Worm (Caenorhabditis elegans) whole organism, young adult: Measurements from ENCODE around the gene srlf-14.

ENCODE experiments used
- D2030.7 ChIP-seq: fragments of 200-800 bp; sonication (Bioruptor generic); IDR thresholded peaks from 2 replicates; pipeline ENCODE4 v1.3.6; 2022; ENCODE audit warnings: missing genetic modification reagents, missing genetic modification characterization, missing compliant biosample characterization
- F10E7.11 ChIP-seq: sonication (generic microtip); optimal IDR thresholded peaks from 2 replicates; lab custom pipeline; 2017; ENCODE audit warnings: mild to moderate bottlenecking, missing genetic modification characterization, moderate library complexity, missing compliant biosample characterization
- F22D6.2 ChIP-seq: sonication (generic microtip); optimal IDR thresholded peaks from 2 replicates; lab custom pipeline; 2016; ENCODE audit warnings: mild to moderate bottlenecking, missing genetic modification characterization, missing compliant biosample characterization
- F23B12.7 ChIP-seq: sonication (generic microtip); optimal IDR thresholded peaks from 2 replicates; lab custom pipeline; 2017; ENCODE audit warnings: missing genetic modification characterization, mild to moderate bottlenecking, missing compliant biosample characterization, antibody characterized with exemption, moderate library complexity; ENCODE audit not compliant: insufficient read depth
- K12H6.12 ChIP-seq: fragments of 200-800 bp; sonication (Bioruptor generic); optimal IDR thresholded peaks from 2 replicates; lab custom pipeline; 2018; ENCODE audit warnings: mild to moderate bottlenecking, missing genetic modification characterization, missing compliant biosample characterization
- Y53F4B.3 ChIP-seq: fragments of 200-800 bp; sonication (Bioruptor generic); IDR thresholded peaks from 2 replicates; pipeline ENCODE4 v1.3.6; 2022; ENCODE audit warnings: missing genetic modification reagents, missing genetic modification characterization, missing compliant biosample characterization
- Y53G8AR.9 ChIP-seq: fragments of 200-800 bp; sonication (Bioruptor generic); conservative IDR thresholded peaks from 2 replicates; pipeline ENCODE4 v1.3.6; 2022; ENCODE audit warnings: missing genetic modification reagents, missing genetic modification characterization, missing compliant biosample characterization
- Y95B8A.8 ChIP-seq: fragments of 200-800 bp; sonication (Bioruptor generic); IDR thresholded peaks from 2 replicates; pipeline ENCODE4 v1.3.6; 2022; ENCODE audit warnings: missing genetic modification reagents, missing genetic modification characterization, missing compliant biosample characterization
- aptf-2 ChIP-seq: fragments of 200-800 bp; sonication (Bioruptor generic); conservative IDR thresholded peaks from 2 replicates; pipeline ENCODE4 v1.3.6; 2022; ENCODE audit warnings: missing genetic modification reagents, missing genetic modification characterization, missing compliant biosample characterization
- attf-5 ChIP-seq: fragments of 200-800 bp; sonication (Bioruptor generic); optimal IDR thresholded peaks from 2 replicates; lab custom pipeline; 2018; ENCODE audit warnings: mild to moderate bottlenecking, missing genetic modification characterization, missing compliant biosample characterization
- ccch-3 ChIP-seq: fragments of 200-800 bp; sonication (Bioruptor generic); optimal IDR thresholded peaks from 2 replicates; lab custom pipeline; 2018; ENCODE audit warnings: mild to moderate bottlenecking, missing genetic modification characterization, missing compliant biosample characterization
- ceh-40 ChIP-seq: fragments of 200-800 bp; sonication (Bioruptor generic); IDR thresholded peaks from 2 replicates; pipeline ENCODE4 v1.3.6; 2022; ENCODE audit warnings: missing genetic modification characterization, missing compliant biosample characterization
- ceh-79 ChIP-seq: sonication (generic microtip); optimal IDR thresholded peaks from 2 replicates; lab custom pipeline; 2017; ENCODE audit warnings: mild to moderate bottlenecking, missing genetic modification characterization, missing compliant biosample characterization
- ceh-91 ChIP-seq: fragments of 200-800 bp; sonication (Bioruptor generic); IDR thresholded peaks from 2 replicates; pipeline ENCODE4 v1.3.6; 2022; ENCODE audit warnings: missing genetic modification reagents, missing genetic modification characterization, missing compliant biosample characterization
- chd-7 ChIP-seq: sonication (generic microtip); optimal IDR thresholded peaks from 2 replicates; lab custom pipeline; 2016; ENCODE audit warnings: mild to moderate bottlenecking, missing genetic modification characterization, moderate library complexity, missing compliant biosample characterization
- dpl-1 ChIP-seq: fragments of 150-350 bp; optimal IDR thresholded peaks from 2 replicates; lab custom pipeline; 2014; ENCODE audit warnings: missing biosample characterization, missing genetic modification reagents, missing genetic modification characterization
- egl-18 ChIP-seq: fragments of 200-800 bp; sonication (Bioruptor generic); IDR thresholded peaks from 2 replicates; pipeline ENCODE4 v1.3.6; 2022; ENCODE audit warnings: missing genetic modification reagents, missing genetic modification characterization, missing compliant biosample characterization
- ekl-4 ChIP-seq: fragments of 200-800 bp; sonication (Bioruptor generic); IDR thresholded peaks from 2 replicates; pipeline ENCODE4 v1.3.6; 2022; ENCODE audit warnings: missing genetic modification reagents, missing genetic modification characterization, missing compliant biosample characterization
- ets-4 ChIP-seq: fragments of 200-800 bp; sonication (Bioruptor generic); optimal IDR thresholded peaks from 2 replicates; lab custom pipeline; 2018; ENCODE audit warnings: mild to moderate bottlenecking, missing genetic modification characterization, missing compliant biosample characterization
- him-1 ChIP-seq: sonication (generic microtip); optimal IDR thresholded peaks from 2 replicates; lab custom pipeline; 2016; ENCODE audit warnings: missing genotype, missing genetic modification reagents, missing genetic modification characterization, missing compliant biosample characterization
- hlh-26 ChIP-seq: fragments of 200-800 bp; sonication (Bioruptor generic); conservative IDR thresholded peaks from 2 replicates; pipeline ENCODE4 v1.3.6; 2022; ENCODE audit warnings: missing genetic modification reagents, missing genetic modification characterization, missing compliant biosample characterization
- hmg-1.2 ChIP-seq: fragments of 200-800 bp; sonication (Bioruptor generic); IDR thresholded peaks from 2 replicates; pipeline ENCODE4 v1.3.6; 2022; ENCODE audit warnings: missing genetic modification reagents, missing genetic modification characterization, missing compliant biosample characterization
- hmg-20 ChIP-seq: fragments of 200-800 bp; sonication (Bioruptor generic); IDR thresholded peaks from 2 replicates; pipeline ENCODE4 v1.3.6; 2022; ENCODE audit warnings: missing genetic modification reagents, missing genetic modification characterization, missing compliant biosample characterization
- hrde-1 ChIP-seq: sonication (generic microtip); optimal IDR thresholded peaks from 2 replicates; lab custom pipeline; 2016; ENCODE audit warnings: missing genetic modification characterization, mild to moderate bottlenecking, missing compliant biosample characterization, moderate library complexity, missing genotype, missing genetic modification reagents, borderline replicate concordance
- let-607 ChIP-seq, 2 experiments: fragments of 200-800 bp in 1 of 2; sonication (Bioruptor generic) in 1 of 2; sonication (generic microtip) in 1 of 2; optimal IDR thresholded peaks; 2 replicates each; lab custom pipeline; 2016 to 2018; ENCODE audit warnings: mild to moderate bottlenecking in 2 of 2, missing compliant biosample characterization in 2 of 2, missing genetic modification characterization in 2 of 2, moderate library complexity in 2 of 2, missing genotype in 1 of 2
- lin-54 ChIP-seq: fragments of 200-800 bp; sonication (Bioruptor generic); optimal IDR thresholded peaks from 2 replicates; lab custom pipeline; 2018; ENCODE audit warnings: mild to moderate bottlenecking, missing genetic modification characterization, missing compliant biosample characterization
- lsy-27 ChIP-seq: sonication (generic microtip); optimal IDR thresholded peaks from 2 replicates; lab custom pipeline; 2017; ENCODE audit warnings: missing genetic modification characterization, mild to moderate bottlenecking, missing compliant biosample characterization, antibody characterized with exemption, missing genotype, borderline replicate concordance; ENCODE audit not compliant: insufficient read depth
- madf-10 ChIP-seq: sonication (generic microtip); optimal IDR thresholded peaks from 2 replicates; lab custom pipeline; 2016; ENCODE audit warnings: mild to moderate bottlenecking, missing genetic modification characterization, missing compliant biosample characterization
- madf-6 ChIP-seq: fragments of 200-800 bp; sonication (Bioruptor generic); IDR thresholded peaks from 2 replicates; pipeline ENCODE4 v1.3.6; 2022; ENCODE audit warnings: missing genetic modification reagents, missing genetic modification characterization, missing compliant biosample characterization
- madf-8 ChIP-seq: fragments of 200-800 bp; sonication (Bioruptor generic); conservative IDR thresholded peaks from 2 replicates; pipeline ENCODE4 v1.3.6; 2022; ENCODE audit warnings: missing genetic modification reagents, missing genetic modification characterization, missing compliant biosample characterization
- mcd-1 ChIP-seq: fragments of 200-800 bp; sonication (Bioruptor generic); IDR thresholded peaks from 2 replicates; pipeline ENCODE4 v1.3.6; 2022; ENCODE audit warnings: missing genetic modification reagents, missing genetic modification characterization, missing compliant biosample characterization
- mel-28 ChIP-seq: sonication (generic microtip); optimal IDR thresholded peaks from 2 replicates; lab custom pipeline; 2016; ENCODE audit warnings: borderline replicate concordance, mild to moderate bottlenecking, missing genetic modification characterization, missing compliant biosample characterization
- mes-4 ChIP-seq: sonication (generic microtip); optimal IDR thresholded peaks from 2 replicates; lab custom pipeline; 2016; ENCODE audit warnings: missing genotype, missing genetic modification characterization, missing compliant biosample characterization
- mxl-1 ChIP-seq: sonication (generic microtip); optimal IDR thresholded peaks from 2 replicates; lab custom pipeline; 2016; ENCODE audit warnings: missing genetic modification characterization, missing compliant biosample characterization
- pha-4 ChIP-seq: fragments of 150-350 bp; sonication (generic microtip); optimal IDR thresholded peaks from 2 replicates; lab custom pipeline; 2014; ENCODE audit warnings: missing biosample characterization, missing genetic modification reagents, missing genetic modification characterization
- rec-8 ChIP-seq, 2 experiments: sonication (generic microtip); optimal IDR thresholded peaks; 2 replicates each; lab custom pipeline; 2016; ENCODE audit warnings: mild to moderate bottlenecking in 2 of 2, missing genetic modification characterization in 2 of 2, missing genetic modification reagents in 2 of 2, missing genotype in 2 of 2, missing biosample characterization in 1 of 2, missing compliant biosample characterization in 1 of 2, moderate library complexity in 1 of 2
- sdz-38 ChIP-seq: sonication (generic microtip); optimal IDR thresholded peaks from 2 replicates; lab custom pipeline; 2016; ENCODE audit warnings: missing genotype, missing genetic modification characterization, missing compliant biosample characterization
- somi-1 ChIP-seq: fragments of 200-800 bp; sonication (Bioruptor generic); optimal IDR thresholded peaks from 2 replicates; lab custom pipeline; 2018; ENCODE audit warnings: mild to moderate bottlenecking, missing genetic modification characterization, missing compliant biosample characterization
- tbp1 ChIP-seq: fragments of 200-800 bp; sonication (Bioruptor generic); optimal IDR thresholded peaks from 2 replicates; lab custom pipeline; 2018; ENCODE audit warnings: mild to moderate bottlenecking, missing genetic modification characterization, missing compliant biosample characterization
- zfh-2 ChIP-seq: fragments of 200-800 bp; sonication (Bioruptor generic); conservative IDR thresholded peaks from 2 replicates; pipeline ENCODE4 v1.3.6; 2022; ENCODE audit warnings: missing genetic modification reagents, missing genetic modification characterization, missing compliant biosample characterization
- zim-3 ChIP-seq: sonication (generic microtip); optimal IDR thresholded peaks from 2 replicates; lab custom pipeline; 2017; ENCODE audit warnings: mild to moderate bottlenecking, missing genetic modification characterization, moderate library complexity, missing compliant biosample characterization
- ztf-22 ChIP-seq: fragments of 200-800 bp; sonication (Bioruptor generic); optimal IDR thresholded peaks from 2 replicates; lab custom pipeline; 2018; ENCODE audit warnings: mild to moderate bottlenecking, missing genetic modification characterization, moderate library complexity, missing compliant biosample characterization
- ztf-26 ChIP-seq: sonication (generic microtip); optimal IDR thresholded peaks from 2 replicates; lab custom pipeline; 2017; ENCODE audit warnings: missing genetic modification characterization, missing compliant biosample characterization
- ztf-28 ChIP-seq: fragments of 200-800 bp; sonication (Bioruptor generic); IDR thresholded peaks from 2 replicates; pipeline ENCODE4 v1.3.6; 2022; ENCODE audit warnings: missing genetic modification reagents, missing genetic modification characterization, missing compliant biosample characterization

Gene srlf-14

DNA sequence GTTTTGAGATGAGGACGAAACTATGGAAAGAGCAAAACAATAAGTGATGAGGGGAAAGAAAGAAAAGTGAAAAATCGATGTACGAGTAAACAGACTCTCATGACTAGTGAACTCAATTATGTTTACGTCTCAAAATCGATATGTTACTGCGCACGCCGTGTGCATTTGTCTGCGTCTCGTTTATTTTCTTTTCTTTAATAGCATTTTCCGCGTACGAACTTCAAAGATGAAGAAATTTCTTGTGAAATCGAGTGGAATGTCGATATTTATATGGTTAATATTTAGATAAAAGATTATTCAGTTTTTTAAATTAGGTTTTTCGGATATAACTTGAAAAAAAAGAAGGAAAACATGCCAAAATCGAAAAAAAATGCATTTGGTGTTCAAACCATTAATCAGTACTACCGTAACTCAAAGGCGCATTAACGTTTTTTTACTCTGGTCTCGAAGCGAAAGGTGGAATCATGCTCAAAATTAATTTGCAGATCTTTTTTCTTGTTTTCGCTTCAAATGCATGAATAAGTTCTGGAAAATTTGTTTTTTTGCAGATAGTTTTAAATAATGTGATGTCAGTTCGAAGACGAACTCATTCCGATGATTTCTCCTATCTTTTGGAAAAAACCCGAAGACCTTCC is 42.9 kb upstream of the srlf-14 start, which contains the start of gene fic-1 (continued):
- peak; percentile 86 for TF ChIP-seq madf-6
- TF ChIP-seq hmg-1.2: peak; percentile 50; the same call in 1 of the 2 replicates
- no peak for TF ChIP-seq Y95B8A.8 (GFP tag; lab: Robert Waterston, UW)

- 0 out of 2 replicates have a peak, but pooled peaks have one; percentile 9 for TF ChIP-seq madf-6
- TF ChIP-seq tbp1 (GFP tag; lab: Kevin White, UChicago): peak; percentile 60
- no peak for TF ChIP-seq madf-8 (GFP tag; lab: Robert Waterston, UW)
- no peak for TF ChIP-seq mes-4 (tag; lab: Kevin White, UChicago)
- TF ChIP-seq ceh-79 (tag; lab: Kevin White, UChicago): no peak
- TF ChIP-seq ceh-91: no peak
- TF ChIP-seq mxl-1: peak; percentile 23
- 0 out of 2 replicates have a peak, but pooled peaks have one; percentile 30 for TF ChIP-seq hmg-20 (GFP tag; lab: Robert Waterston, UW)
- peak; percentile 87 for TF ChIP-seq ztf-22
- no peak for TF ChIP-seq Y53F4B.3 (GFP tag; lab: Robert Waterston, UW)
- TF ChIP-seq egl-18: no peak
- peak; percentile 67 for TF ChIP-seq pha-4 (tag; lab: Kevin White, UChicago)
- TF ChIP-seq rec-8 (tag; optimal IDR thresholded peaks at IDR 0.05; lab: Kevin White, UChicago): no peak
- TF ChIP-seq zfh-2: peak; percentile 75
- no peak for TF ChIP-seq him-1 (tag; lab: Kevin White, UChicago)
- TF ChIP-seq ccch-3 (GFP tag; lab: Kevin White, UChicago): no peak
- no peak for TF ChIP-seq lsy-27 (tag; lab: Kevin White, UChicago)
- peak; percentile 86 for TF ChIP-seq attf-5 (GFP tag; lab: Kevin White, UChicago)
- no peak for TF ChIP-seq sdz-38 (tag; lab: Kevin White, UChicago)
- no peak for TF ChIP-seq D2030.7 (GFP tag; lab: Robert Waterston, UW)
- peak; percentile 81 for TF ChIP-seq lin-54 (GFP tag; lab: Kevin White, UChicago)
- no peak for TF ChIP-seq F10E7.11 (tag; lab: Kevin White, UChicago)
- no peak for TF ChIP-seq F23B12.7 (tag; lab: Kevin White, UChicago)
- TF ChIP-seq zim-3 (tag; lab: Kevin White, UChicago): no peak
- peak; percentile 84 for TF ChIP-seq ztf-26 (tag; lab: Kevin White, UChicago)
- no peak for TF ChIP-seq hlh-26
- peak; percentile 85 for TF ChIP-seq madf-10 (tag; lab: Kevin White, UChicago)
- TF ChIP-seq F22D6.2 (tag; lab: Kevin White, UChicago): peak; percentile 84
- TF ChIP-seq hmg-1.2: peak; percentile 85
- TF ChIP-seq K12H6.12: peak; percentile 68
- no peak for TF ChIP-seq ztf-28
- peak; percentile 95 for TF ChIP-seq chd-7
- no peak for TF ChIP-seq aptf-2 (GFP tag; lab: Robert Waterston, UW)
- peak; percentile 80 for TF ChIP-seq mcd-1 (GFP tag; lab: Robert Waterston, UW)
- no peak for TF ChIP-seq ceh-40 (GFP tag; lab: Robert Waterston, UW)
- peak; percentile 48 for TF ChIP-seq ets-4 (GFP tag; lab: Kevin White, UChicago)
- peak; percentile 83 for TF ChIP-seq Y53G8AR.9 (GFP tag; lab: Robert Waterston, UW)
- peak; percentile 95 for TF ChIP-seq somi-1
- TF ChIP-seq ekl-4 (GFP tag; lab: Robert Waterston, UW): peak; percentile 90
- no peak for TF ChIP-seq mel-28 (tag; lab: Kevin White, UChicago)
- no peak for TF ChIP-seq dpl-1
- peak; percentile 69 to 87 for TF ChIP-seq let-607 (tag; optimal IDR thresholded peaks at IDR 0.05; lab: Kevin White, UChicago)
- TF ChIP-seq hrde-1 (tag; lab: Kevin White, UChicago): no peak
These were observed 41.8 kb upstream of the srlf-14 start, which contains the start of gene lgg-2 for ce11 chrIV:10935853-10936491. lgg-2 (minus strand) TSS chrIV:10935903.
